Fruit fly (Drosophila melanogaster) whole organism, embryonic: ENCODE results near the gene CG43894.
A peak's percentile ranks its signal among the peaks of the same experiment; 100 is the strongest.

Experiments
- Antp ChIP-seq: fragments of 200-800 bp; sonication (Bioruptor generic); optimal IDR thresholded peaks from 3 replicates; lab custom pipeline; 2016; ENCODE audit warnings: missing biosample characterization, missing genetic modification characterization
- CG10209 ChIP-seq: fragments of 200-800 bp; sonication (Bioruptor generic); optimal IDR thresholded peaks from 3 replicates; lab custom pipeline; 2017; ENCODE audit warnings: missing biosample characterization, mild to moderate bottlenecking, missing genetic modification characterization, missing genetic modification reagents
- CG10431 ChIP-seq: fragments of 200-800 bp; sonication (Bioruptor generic); optimal IDR thresholded peaks from 3 replicates; lab custom pipeline; 2018; ENCODE audit warnings: missing biosample characterization, mild to moderate bottlenecking, missing genetic modification characterization
- CG10565 ChIP-seq: fragments of 200-800 bp; sonication (Bioruptor generic); optimal IDR thresholded peaks from 3 replicates; lab custom pipeline; 2016; ENCODE audit warnings: missing biosample characterization, mild to moderate bottlenecking, missing genetic modification characterization
- CG10979 ChIP-seq: fragments of 200-800 bp; sonication (Bioruptor generic); optimal IDR thresholded peaks from 2 replicates; lab custom pipeline; 2018; ENCODE audit warnings: missing biosample characterization, mild to moderate bottlenecking, missing genetic modification characterization, moderate library complexity
- CG13624 ChIP-seq: fragments of 200-800 bp; sonication (Bioruptor generic); optimal IDR thresholded peaks from 2 replicates; lab custom pipeline; 2016; ENCODE audit warnings: missing biosample characterization, missing genetic modification characterization
- CG15269 ChIP-seq: fragments of 200-800 bp; sonication (Bioruptor generic); optimal IDR thresholded peaks from 2 replicates; lab custom pipeline; 2018; ENCODE audit warnings: missing biosample characterization, mild to moderate bottlenecking, missing genetic modification characterization, moderate library complexity
- CG17359 ChIP-seq: fragments of 200-800 bp; sonication (Bioruptor generic); optimal IDR thresholded peaks from 3 replicates; lab custom pipeline; 2018; ENCODE audit warnings: missing biosample characterization, mild to moderate bottlenecking, missing genetic modification characterization, moderate library complexity
- CG17361 ChIP-seq: fragments of 200-800 bp; sonication (Bioruptor generic); IDR thresholded peaks from 3 replicates; pipeline ENCODE4 v1.3.6; 2022; ENCODE audit warnings: missing biosample characterization, missing genetic modification characterization
- CG17912 ChIP-seq: fragments of 200-800 bp; sonication (Bioruptor generic); optimal IDR thresholded peaks from 2 replicates; lab custom pipeline; 2018; ENCODE audit warnings: missing biosample characterization, mild to moderate bottlenecking, missing genetic modification characterization
- CG2712 ChIP-seq: fragments of 200-800 bp; optimal IDR thresholded peaks from 3 replicates; lab custom pipeline; 2019; ENCODE audit warnings: missing biosample characterization, mild to moderate bottlenecking, missing genetic modification characterization, moderate library complexity
- CG33213 ChIP-seq: fragments of 200-800 bp; sonication (Bioruptor generic); optimal IDR thresholded peaks from 3 replicates; lab custom pipeline; 2016; ENCODE audit warnings: missing biosample characterization, missing genetic modification characterization
- CG34224 ChIP-seq: fragments of 200-800 bp; sonication (Bioruptor generic); IDR thresholded peaks from 3 replicates; pipeline ENCODE4 v1.3.6; 2022; ENCODE audit warnings: missing biosample characterization, missing genetic modification characterization; ENCODE audit not compliant: partially characterized antibody
- CG3847 ChIP-seq: fragments of 200-800 bp; sonication (Bioruptor generic); IDR thresholded peaks from 2 replicates; pipeline ENCODE4 v1.3.6; 2022; ENCODE audit warnings: missing biosample characterization, missing genetic modification characterization
- CG4617 ChIP-seq: fragments of 200-800 bp; sonication (Bioruptor generic); optimal IDR thresholded peaks from 3 replicates; lab custom pipeline; 2016; ENCODE audit warnings: missing biosample characterization, missing genetic modification characterization, borderline replicate concordance
- CG5953 ChIP-seq: fragments of 200-800 bp; sonication (Bioruptor generic); IDR thresholded peaks from 2 replicates; pipeline ENCODE4 v1.3.6; 2022; ENCODE audit warnings: missing biosample characterization, missing genetic modification characterization
- CG6813 ChIP-seq: fragments of 200-800 bp; sonication (Bioruptor generic); optimal IDR thresholded peaks from 2 replicates; lab custom pipeline; 2017; ENCODE audit warnings: missing biosample characterization, missing genetic modification characterization, mild to moderate bottlenecking, moderate library complexity, missing genetic modification reagents
- CG6854 ChIP-seq: fragments of 200-800 bp; sonication (Bioruptor generic); optimal IDR thresholded peaks from 3 replicates; lab custom pipeline; 2017; ENCODE audit warnings: missing biosample characterization, mild to moderate bottlenecking, missing genetic modification characterization
- CG7963 ChIP-seq: fragments of 200-800 bp; sonication (Bioruptor generic); IDR thresholded peaks from 3 replicates; pipeline ENCODE4 v1.3.6; 2022; ENCODE audit warnings: missing biosample characterization, missing genetic modification characterization; ENCODE audit not compliant: partially characterized antibody
- CG7987 ChIP-seq: fragments of 200-800 bp; sonication (Bioruptor generic); optimal IDR thresholded peaks from 2 replicates; lab custom pipeline; 2018; ENCODE audit warnings: missing biosample characterization, mild to moderate bottlenecking, missing genetic modification characterization, moderate library complexity
- CG8089 ChIP-seq: fragments of 200-800 bp; sonication (Bioruptor generic); optimal IDR thresholded peaks from 3 replicates; lab custom pipeline; 2016; ENCODE audit warnings: missing biosample characterization, missing genetic modification characterization
- Camta ChIP-seq: fragments of 200-800 bp; sonication (Bioruptor generic); optimal IDR thresholded peaks from 2 replicates; lab custom pipeline; 2016; ENCODE audit warnings: missing biosample characterization, missing genetic modification characterization
- Dbx ChIP-seq: fragments of 200-800 bp; sonication (Bioruptor generic); IDR thresholded peaks from 3 replicates; pipeline ENCODE4 v1.3.6; 2022; ENCODE audit warnings: missing biosample characterization, missing genetic modification characterization
- Hmr ChIP-seq: fragments of 200-800 bp; sonication (Bioruptor generic); optimal IDR thresholded peaks from 3 replicates; lab custom pipeline; 2017; ENCODE audit warnings: mild to moderate bottlenecking, missing biosample characterization, missing genetic modification reagents, missing genetic modification characterization
- Hr51 ChIP-seq, 2 experiments: fragments of 200-800 bp; sonication (Bioruptor generic); optimal IDR thresholded peaks; 2 replicates in 1 of 2; 3 replicates in 1 of 2; lab custom pipeline; 2016 to 2018; ENCODE audit warnings: missing biosample characterization in 2 of 2, missing genetic modification characterization in 2 of 2, mild to moderate bottlenecking in 1 of 2, moderate library complexity in 1 of 2
- Jarid2 ChIP-seq: fragments of 200-800 bp; sonication (Bioruptor generic); optimal IDR thresholded peaks from 3 replicates; lab custom pipeline; 2017; ENCODE audit warnings: mild to moderate bottlenecking, missing biosample characterization, missing genetic modification reagents, missing genetic modification characterization
- NK7.1 ChIP-seq: fragments of 200-800 bp; sonication (Bioruptor generic); optimal IDR thresholded peaks from 3 replicates; lab custom pipeline; 2016; ENCODE audit warnings: missing biosample characterization, missing genetic modification characterization
- Nf-YB ChIP-seq: fragments of 200-800 bp; sonication (Bioruptor generic); optimal IDR thresholded peaks from 3 replicates; lab custom pipeline; 2019; ENCODE audit warnings: missing biosample characterization, mild to moderate bottlenecking, missing genetic modification characterization, moderate library complexity
- Oaz ChIP-seq: fragments of 200-800 bp; sonication (Bioruptor generic); IDR thresholded peaks from 2 replicates; pipeline ENCODE4 v1.3.6; 2022; ENCODE audit warnings: missing biosample characterization, missing genetic modification characterization
- Poxn ChIP-seq: fragments of 200-800 bp; sonication (Bioruptor generic); IDR thresholded peaks from 2 replicates; pipeline ENCODE4 v1.3.6; 2022; ENCODE audit warnings: missing biosample characterization, missing genetic modification characterization
- Stat92E ChIP-seq, 3 experiments: fragments of >200 bp in 2 of 3; fragments of 200-800 bp in 1 of 3; sonication (Bioruptor generic) in 1 of 3; optimal IDR thresholded peaks; 2 replicates each; lab custom pipeline; 2017 to 2019; ENCODE audit warnings: missing biosample characterization in 3 of 3, missing genetic modification characterization in 3 of 3, mild to moderate bottlenecking in 1 of 3, moderate library complexity in 1 of 3
- al ChIP-seq: fragments of 200-800 bp; sonication (Bioruptor generic); IDR thresholded peaks from 2 replicates; pipeline ENCODE4 v1.3.6; 2022; ENCODE audit warnings: missing biosample characterization, missing genetic modification characterization
- cg ChIP-seq: fragments of 200-800 bp; sonication (Bioruptor generic); optimal IDR thresholded peaks from 3 replicates; lab custom pipeline; 2019; ENCODE audit warnings: missing biosample characterization, mild to moderate bottlenecking, missing genetic modification characterization, moderate library complexity
- dati ChIP-seq: fragments of 200-800 bp; sonication (Bioruptor generic); IDR thresholded peaks from 2 replicates; pipeline ENCODE4 v1.3.6; 2022; ENCODE audit warnings: missing biosample characterization, missing genetic modification characterization
- en ChIP-seq: fragments of 200-800 bp; sonication (Bioruptor generic); optimal IDR thresholded peaks from 2 replicates; lab custom pipeline; 2016; ENCODE audit warnings: missing biosample characterization, missing genetic modification characterization
- eyg ChIP-seq: fragments of 200-800 bp; sonication (Bioruptor generic); optimal IDR thresholded peaks from 3 replicates; lab custom pipeline; 2016; ENCODE audit warnings: missing biosample characterization, missing genetic modification characterization
- fd96Cb ChIP-seq: fragments of 200-800 bp; sonication (Bioruptor generic); optimal IDR thresholded peaks from 2 replicates; lab custom pipeline; 2018; ENCODE audit warnings: missing biosample characterization, mild to moderate bottlenecking, missing genetic modification characterization, moderate library complexity
- gce ChIP-seq: fragments of 200-800 bp; sonication (Bioruptor generic); IDR thresholded peaks from 3 replicates; pipeline ENCODE4 v1.3.6; 2022; ENCODE audit warnings: missing biosample characterization, missing genetic modification characterization
- mirr ChIP-seq: fragments of 200-800 bp; sonication (Bioruptor generic); optimal IDR thresholded peaks from 3 replicates; lab custom pipeline; 2018; ENCODE audit warnings: missing biosample characterization, mild to moderate bottlenecking, missing genetic modification characterization
- odd ChIP-seq: fragments of 200-800 bp; sonication (Bioruptor generic); optimal IDR thresholded peaks from 2 replicates; lab custom pipeline; 2017; ENCODE audit warnings: missing biosample characterization, mild to moderate bottlenecking, missing genetic modification characterization
- pho ChIP-seq: fragments of 200-800 bp; sonication (Bioruptor generic); optimal IDR thresholded peaks from 2 replicates; lab custom pipeline; 2016; ENCODE audit warnings: missing biosample characterization, missing genetic modification characterization
- sqz ChIP-seq: fragments of 200-800 bp; sonication (Bioruptor generic); optimal IDR thresholded peaks from 3 replicates; lab custom pipeline; 2018; ENCODE audit warnings: missing biosample characterization, mild to moderate bottlenecking, missing genetic modification characterization
- trh ChIP-seq: fragments of 200-800 bp; sonication (Bioruptor generic); optimal IDR thresholded peaks from 2 replicates; lab custom pipeline; 2016; ENCODE audit warnings: missing biosample characterization, missing genetic modification characterization
- unpg ChIP-seq: fragments of 200-800 bp; sonication (Bioruptor generic); optimal IDR thresholded peaks from 3 replicates; lab custom pipeline; 2018; ENCODE audit warnings: missing biosample characterization, mild to moderate bottlenecking, missing genetic modification characterization, moderate library complexity
- vnd ChIP-seq: fragments of 200-800 bp; sonication (Bioruptor generic); IDR thresholded peaks from 3 replicates; pipeline ENCODE4 v1.3.6; 2022; ENCODE audit warnings: missing biosample characterization, missing genetic modification characterization; ENCODE audit not compliant: partially characterized antibody
- yki ChIP-seq: fragments of >200 bp; optimal IDR thresholded peaks from 3 replicates; lab custom pipeline; 2018
- zen ChIP-seq: fragments of 200-800 bp; sonication (Bioruptor generic); optimal IDR thresholded peaks from 3 replicates; lab custom pipeline; 2018; ENCODE audit warnings: missing biosample characterization, mild to moderate bottlenecking, missing genetic modification characterization, moderate library complexity
- zfh1 ChIP-seq: fragments of 200-800 bp; sonication (Bioruptor generic); IDR thresholded peaks from 3 replicates; pipeline ENCODE4 v1.3.6; 2022; ENCODE audit warnings: missing biosample characterization, missing genetic modification characterization

CG43894 gene

DNA sequence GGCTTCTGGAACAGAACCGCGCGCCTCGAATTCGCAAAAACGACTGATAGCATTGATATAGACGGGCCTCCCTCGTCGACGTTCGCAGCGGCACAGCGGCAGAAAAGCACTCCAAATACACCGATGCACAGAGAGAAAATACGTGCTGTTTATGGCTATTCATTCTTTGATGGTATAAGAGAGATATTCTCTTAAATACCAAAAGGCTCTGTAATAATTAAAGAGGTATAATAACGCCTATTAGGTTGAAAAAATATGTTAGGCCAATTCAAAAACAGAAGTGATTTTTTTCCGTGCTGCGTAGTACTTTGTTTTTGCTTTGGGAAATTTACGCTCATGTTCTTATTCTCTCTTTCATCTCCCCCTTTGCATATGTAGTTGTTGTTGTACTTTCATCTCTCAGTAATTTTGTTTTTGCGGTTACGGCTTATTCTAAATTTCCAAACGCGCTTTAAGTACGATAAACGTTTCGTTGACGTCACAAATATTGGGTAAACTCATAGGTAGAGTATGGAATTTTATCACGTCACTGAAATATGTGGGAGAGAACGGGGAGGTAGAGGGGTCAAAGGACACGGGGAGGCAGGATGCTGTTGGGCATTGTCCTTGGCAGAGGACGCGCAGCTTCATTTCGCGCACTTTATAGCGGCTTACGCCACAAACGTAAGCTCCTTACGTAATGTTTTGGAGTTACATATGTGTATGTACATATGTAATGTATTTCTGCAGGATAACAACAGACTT is 46.3 kb upstream of the CG43894 start, which contains the start of gene nebu (continued):
- TF ChIP-seq vnd (GFP tag; lab: Robert Waterston, UW) (no peak), CG17912 (no peak), CG34224 (no peak), unpg (GFP tag; lab: Kevin White, UChicago) (peak; percentile 96), CG7963 (GFP tag; lab: Robert Waterston, UW) (no peak), dati (GFP tag; lab: Robert Waterston, UW) (peak; percentile 85), CG6854 (peak; percentile 94), odd (GFP tag; lab: Kevin White, UChicago) (peak; percentile 91), CG4617 (peak; percentile 81), CG8089 (GFP tag; lab: Kevin White, UChicago) (peak; percentile 92), trh (GFP tag; lab: Kevin White, UChicago) (peak; percentile 81), fd96Cb (tag; lab: Kevin White, UChicago) (peak; percentile 93), Hr51 (GFP tag; optimal IDR thresholded peaks at IDR 0.05; lab: Kevin White, UChicago) (peak; percentile 95 to 96), Nf-YB (GFP tag; lab: Kevin White, UChicago) (peak; percentile 79), sqz (GFP tag; lab: Kevin White, UChicago) (peak; percentile 72), Oaz (GFP tag; lab: Robert Waterston, UW) (peak; percentile 92), Antp (GFP tag; lab: Kevin White, UChicago) (peak; percentile 97), Jarid2 (GFP tag; lab: Kevin White, UChicago) (peak; percentile 81), CG10209 (peak; percentile 96), CG10979 (tag; lab: Kevin White, UChicago) (peak; percentile 86), en (GFP tag; lab: Kevin White, UChicago) (peak; percentile 90), Hmr (peak; percentile 99), al (GFP tag; lab: Robert Waterston, UW) (peak; percentile 97; the same call in 1 of the 2 replicates), CG17359 (tag; lab: Kevin White, UChicago) (peak; percentile 95), cg (GFP tag; lab: Kevin White, UChicago) (no peak), mirr (peak; percentile 88), NK7.1 (GFP tag; lab: Kevin White, UChicago) (peak; percentile 95), pho (peak; percentile 99), CG33213 (GFP tag; lab: Kevin White, UChicago) (peak; percentile 96), CG10565 (peak; percentile 83), Poxn (GFP tag; lab: Robert Waterston, UW) (peak; percentile 93), eyg (GFP tag; lab: Kevin White, UChicago) (peak; percentile 96), zfh1 (GFP tag; lab: Robert Waterston, UW) (peak; percentile 96), CG7987 (peak; percentile 79), CG5953 (GFP tag; lab: Robert Waterston, UW) (peak; percentile 90), CG17361 (GFP tag; lab: Robert Waterston, UW) (peak; percentile 94), Dbx (GFP tag; lab: Robert Waterston, UW) (peak; percentile 99), zen (tag; lab: Kevin White, UChicago) (peak; percentile 86), gce (GFP tag; lab: Robert Waterston, UW) (peak; percentile 92; the same call in 2 of the 3 replicates), CG2712 (tag; lab: Kevin White, UChicago) (peak; percentile 92), CG15269 (tag; lab: Kevin White, UChicago) (peak; percentile 97), CG13624 (GFP tag; lab: Kevin White, UChicago) (peak; percentile 98), CG6813 (GFP tag; lab: Kevin White, UChicago) (peak; percentile 95), Camta (GFP tag; lab: Kevin White, UChicago) (peak; percentile 90), yki (lab: Kevin White, UChicago) (no peak), Stat92E (GFP tag; optimal IDR thresholded peaks at IDR 0.05; lab: Kevin White, UChicago) (no peak), CG10431 (GFP tag; lab: Kevin White, UChicago) (peak; percentile 25), CG3847 (peak; percentile 96)
